Worm (Caenorhabditis elegans): ENCODE data around the gene srx-48.

ce11 chrV:15259049-15259448, 44.5 kb downstream of the srx-48 start, which contains the start of gene srsx-37:
- TF ChIP-seq ceh-13 (GFP tag; optimal IDR thresholded peaks at IDR 0.05) (no peak), tbx-11 (GFP tag; IDR thresholded peaks at IDR 0.05) (no peak)

Measured in whole organism, early embryonic.